Worm (Caenorhabditis elegans): ENCODE results near the gene K06H7.8.

- no peak for TF ChIP-seq tlp-1 (tag; optimal IDR thresholded peaks at IDR 0.05)
- no peak for TF ChIP-seq ceh-82 (tag; optimal IDR thresholded peaks at IDR 0.05)
- TF ChIP-seq mdl-1 (tag; optimal IDR thresholded peaks at IDR 0.05): no peak
- no peak for TF ChIP-seq unc-62 (GFP tag; optimal IDR thresholded peaks at IDR 0.05)
- TF ChIP-seq blmp-1 (tag; optimal IDR thresholded peaks at IDR 0.05): no peak
- no peak for TF ChIP-seq fos-1 (tag; optimal IDR thresholded peaks at IDR 0.05)
- TF ChIP-seq elt-2 (tag; optimal IDR thresholded peaks at IDR 0.05): no peak
- no peak for TF ChIP-seq sup-37 (GFP tag; optimal IDR thresholded peaks at IDR 0.05)
- TF ChIP-seq nhr-28 (tag; optimal IDR thresholded peaks at IDR 0.05): no peak
- TF ChIP-seq pqm-1 (tag; optimal IDR thresholded peaks at IDR 0.05): no peak
- no peak for TF ChIP-seq nhr-12 (tag; optimal IDR thresholded peaks at IDR 0.05)
These were observed 35.3 kb upstream of the K06H7.8 start, which contains the start of gene C14B9.2 for ce11 chrIII:8133346-8133745.
